Fruit fly (Drosophila melanogaster) whole organism, embryonic: Measurements from ENCODE around the gene CheA29a.
A peak's percentile ranks its signal among the peaks of the same experiment; 100 is the strongest.

Source experiments
- Bdp1 ChIP-seq: fragments of 200-800 bp; sonication (Bioruptor generic); optimal IDR thresholded peaks from 3 replicates; lab custom pipeline; 2016; ENCODE audit warnings: missing biosample characterization, missing genetic modification characterization
- Blimp-1 ChIP-seq: fragments of 200-800 bp; sonication (Bioruptor generic); optimal IDR thresholded peaks from 3 replicates; lab custom pipeline; 2018; ENCODE audit warnings: missing biosample characterization, missing genetic modification characterization, mild to moderate bottlenecking, moderate library complexity, missing genetic modification reagents
- CG10431 ChIP-seq: fragments of 200-800 bp; sonication (Bioruptor generic); optimal IDR thresholded peaks from 3 replicates; lab custom pipeline; 2018; ENCODE audit warnings: missing biosample characterization, mild to moderate bottlenecking, missing genetic modification characterization
- CG10979 ChIP-seq: fragments of 200-800 bp; sonication (Bioruptor generic); optimal IDR thresholded peaks from 2 replicates; lab custom pipeline; 2018; ENCODE audit warnings: missing biosample characterization, mild to moderate bottlenecking, missing genetic modification characterization, moderate library complexity
- CG11504 ChIP-seq: fragments of 200-800 bp; sonication (Bioruptor generic); optimal IDR thresholded peaks from 3 replicates; lab custom pipeline; 2019; ENCODE audit warnings: missing biosample characterization, mild to moderate bottlenecking, missing genetic modification characterization, moderate library complexity
- CG11723 ChIP-seq: fragments of 200-800 bp; sonication (Bioruptor generic); optimal IDR thresholded peaks from 2 replicates; lab custom pipeline; 2017; ENCODE audit warnings: missing biosample characterization, mild to moderate bottlenecking, missing genetic modification characterization
- CG12071 ChIP-seq: fragments of 200-800 bp; sonication (Bioruptor generic); optimal IDR thresholded peaks from 3 replicates; lab custom pipeline; 2018; ENCODE audit warnings: missing biosample characterization, mild to moderate bottlenecking, missing genetic modification characterization
- CG13123 ChIP-seq: fragments of 200-800 bp; sonication (Bioruptor generic); optimal IDR thresholded peaks from 2 replicates; lab custom pipeline; 2016; ENCODE audit warnings: missing biosample characterization, missing genetic modification characterization
- CG13894 ChIP-seq: fragments of 200-800 bp; sonication (Bioruptor generic); optimal IDR thresholded peaks from 3 replicates; lab custom pipeline; 2018; ENCODE audit warnings: missing biosample characterization, mild to moderate bottlenecking, missing genetic modification characterization, moderate library complexity
- CG17802 ChIP-seq: fragments of 200-800 bp; sonication (Bioruptor generic); optimal IDR thresholded peaks from 2 replicates; lab custom pipeline; 2018; ENCODE audit warnings: missing biosample characterization, mild to moderate bottlenecking, missing genetic modification characterization, moderate library complexity
- CG17829 ChIP-seq: fragments of 200-800 bp; optimal IDR thresholded peaks from 2 replicates; lab custom pipeline; 2019; ENCODE audit warnings: missing biosample characterization, mild to moderate bottlenecking, missing genetic modification characterization, moderate library complexity
- CG2889 ChIP-seq: fragments of 200-800 bp; sonication (Bioruptor generic); IDR thresholded peaks from 3 replicates; pipeline ENCODE4 v1.3.6; 2022; ENCODE audit warnings: missing biosample characterization, missing genetic modification characterization
- CG3281 ChIP-seq: fragments of 200-800 bp; sonication (Bioruptor generic); optimal IDR thresholded peaks from 3 replicates; lab custom pipeline; 2017; ENCODE audit warnings: missing biosample characterization, mild to moderate bottlenecking, missing genetic modification characterization
- CG34224 ChIP-seq: fragments of 200-800 bp; sonication (Bioruptor generic); IDR thresholded peaks from 3 replicates; pipeline ENCODE4 v1.3.6; 2022; ENCODE audit warnings: missing biosample characterization, missing genetic modification characterization; ENCODE audit not compliant: partially characterized antibody
- CG34422 ChIP-seq: fragments of 200-800 bp; sonication (Bioruptor generic); IDR thresholded peaks from 3 replicates; pipeline ENCODE4 v1.3.6; 2022; ENCODE audit warnings: missing biosample characterization, missing genetic modification characterization
- CG3847 ChIP-seq: fragments of 200-800 bp; sonication (Bioruptor generic); IDR thresholded peaks from 2 replicates; pipeline ENCODE4 v1.3.6; 2022; ENCODE audit warnings: missing biosample characterization, missing genetic modification characterization
- CG4328 ChIP-seq: fragments of 200-800 bp; sonication (Bioruptor generic); optimal IDR thresholded peaks from 3 replicates; lab custom pipeline; 2017; ENCODE audit warnings: missing biosample characterization, missing genetic modification reagents, missing genetic modification characterization
- CG4424 ChIP-seq: fragments of 200-800 bp; sonication (Bioruptor generic); optimal IDR thresholded peaks from 3 replicates; lab custom pipeline; 2016; ENCODE audit warnings: missing biosample characterization, missing genetic modification characterization
- CG5180 ChIP-seq: fragments of 200-800 bp; sonication (Bioruptor generic); optimal IDR thresholded peaks from 3 replicates; lab custom pipeline; 2017; ENCODE audit warnings: missing biosample characterization, missing genetic modification characterization, mild to moderate bottlenecking, moderate library complexity, missing genetic modification reagents
- CG6254 ChIP-seq: fragments of 200-800 bp; sonication (Bioruptor generic); optimal IDR thresholded peaks from 3 replicates; lab custom pipeline; 2017; ENCODE audit warnings: mild to moderate bottlenecking, missing biosample characterization, missing genetic modification reagents, missing genetic modification characterization
- CG7357 ChIP-seq: fragments of 200-800 bp; sonication (Bioruptor generic); IDR thresholded peaks from 3 replicates; pipeline ENCODE4 v1.3.6; 2022; ENCODE audit warnings: missing biosample characterization, missing genetic modification characterization
- CG7372 ChIP-seq: fragments of 200-800 bp; sonication (Bioruptor generic); IDR thresholded peaks from 2 replicates; pipeline ENCODE4 v1.3.6; 2022; ENCODE audit warnings: missing biosample characterization, missing genetic modification characterization
- CG7556 ChIP-seq: fragments of 200-800 bp; sonication (Bioruptor generic); optimal IDR thresholded peaks from 2 replicates; lab custom pipeline; 2017; ENCODE audit warnings: missing biosample characterization, mild to moderate bottlenecking, missing genetic modification characterization
- CG8281 ChIP-seq: fragments of 200-800 bp; sonication (Bioruptor generic); optimal IDR thresholded peaks from 2 replicates; lab custom pipeline; 2018; ENCODE audit warnings: missing biosample characterization, mild to moderate bottlenecking, missing genetic modification characterization, moderate library complexity
- CG8944 ChIP-seq: fragments of 200-800 bp; sonication (Bioruptor generic); optimal IDR thresholded peaks from 3 replicates; lab custom pipeline; 2016; ENCODE audit warnings: missing biosample characterization, missing genetic modification characterization
- CG9817 ChIP-seq: fragments of 200-800 bp; sonication (Bioruptor generic); optimal IDR thresholded peaks from 2 replicates; lab custom pipeline; 2018; ENCODE audit warnings: missing biosample characterization, mild to moderate bottlenecking, missing genetic modification characterization, moderate library complexity
- HLH4C ChIP-seq: fragments of 200-800 bp; sonication (Bioruptor generic); IDR thresholded peaks from 3 replicates; pipeline ENCODE4 v1.3.6; 2022; ENCODE audit warnings: missing biosample characterization, missing genetic modification characterization; ENCODE audit not compliant: partially characterized antibody
- Hsf ChIP-seq: fragments of 200-800 bp; sonication (Bioruptor generic); optimal IDR thresholded peaks from 3 replicates; lab custom pipeline; 2016; ENCODE audit warnings: missing biosample characterization, missing genetic modification characterization
- Jarid2 ChIP-seq: fragments of 200-800 bp; sonication (Bioruptor generic); optimal IDR thresholded peaks from 3 replicates; lab custom pipeline; 2017; ENCODE audit warnings: mild to moderate bottlenecking, missing biosample characterization, missing genetic modification reagents, missing genetic modification characterization
- NC2α ChIP-seq: fragments of 200-800 bp; sonication (Bioruptor generic); optimal IDR thresholded peaks from 2 replicates; lab custom pipeline; 2016; ENCODE audit warnings: missing biosample characterization, missing genetic modification characterization
- Usf ChIP-seq: fragments of 200-800 bp; sonication (Bioruptor generic); optimal IDR thresholded peaks from 2 replicates; lab custom pipeline; 2017; ENCODE audit warnings: missing genotype, missing biosample characterization, missing genetic modification characterization
- Vsx1 ChIP-seq: fragments of 200-800 bp; sonication (Bioruptor generic); optimal IDR thresholded peaks from 2 replicates; lab custom pipeline; 2017; ENCODE audit warnings: missing biosample characterization, mild to moderate bottlenecking, missing genetic modification characterization, missing genetic modification reagents
- ash1 ChIP-seq: fragments of 200-800 bp; sonication (Bioruptor generic); optimal IDR thresholded peaks from 2 replicates; lab custom pipeline; 2018; ENCODE audit warnings: missing biosample characterization, mild to moderate bottlenecking, missing genetic modification characterization
- bowl ChIP-seq: fragments of 200-800 bp; sonication (Bioruptor generic); IDR thresholded peaks from 2 replicates; pipeline ENCODE4 v1.3.6; 2022; ENCODE audit warnings: missing biosample characterization, missing genetic modification characterization
- bsh ChIP-seq, 2 experiments: fragments of 200-800 bp; sonication (Bioruptor generic); optimal IDR thresholded peaks; 2 replicates each; lab custom pipeline; 2017 to 2018; ENCODE audit warnings: mild to moderate bottlenecking in 2 of 2, missing biosample characterization in 2 of 2, missing genetic modification characterization in 2 of 2, moderate library complexity in 1 of 2
- chm ChIP-seq: fragments of 200-800 bp; sonication (Bioruptor generic); IDR thresholded peaks from 2 replicates; pipeline ENCODE4 v1.3.6; 2022; ENCODE audit warnings: missing biosample characterization, missing genetic modification characterization
- dmrt11E ChIP-seq: fragments of 200-800 bp; sonication (Bioruptor generic); optimal IDR thresholded peaks from 3 replicates; lab custom pipeline; 2018; ENCODE audit warnings: missing biosample characterization, mild to moderate bottlenecking, missing genetic modification characterization, moderate library complexity
- dpn ChIP-seq, 2 experiments: fragments of 200-800 bp; sonication (Bioruptor generic); optimal IDR thresholded peaks; 3 replicates each; lab custom pipeline; 2016; ENCODE audit warnings: missing biosample characterization in 2 of 2, missing genetic modification characterization in 2 of 2
- fd64A ChIP-seq: fragments of 200-800 bp; sonication (Bioruptor generic); optimal IDR thresholded peaks from 3 replicates; lab custom pipeline; 2018; ENCODE audit warnings: missing biosample characterization, mild to moderate bottlenecking, missing genetic modification characterization
- grau ChIP-seq: fragments of 200-800 bp; optimal IDR thresholded peaks from 3 replicates; lab custom pipeline; 2019; ENCODE audit warnings: missing biosample characterization, mild to moderate bottlenecking, missing genetic modification characterization, moderate library complexity
- ham ChIP-seq: fragments of 200-800 bp; sonication (Bioruptor generic); IDR thresholded peaks from 2 replicates; pipeline ENCODE4 v1.3.6; 2022; ENCODE audit warnings: missing biosample characterization, missing genetic modification characterization
- nom ChIP-seq: fragments of 200-800 bp; sonication (Bioruptor generic); optimal IDR thresholded peaks from 2 replicates; lab custom pipeline; 2017; ENCODE audit warnings: missing biosample characterization, missing genetic modification characterization, mild to moderate bottlenecking, moderate library complexity, missing genetic modification reagents
- prd ChIP-seq, 3 experiments: fragments of >200 bp in 2 of 3; fragments of 200-800 bp in 1 of 3; sonication (Bioruptor generic) in 1 of 3; optimal IDR thresholded peaks in 2 of 3; IDR thresholded peaks in 1 of 3; 2 replicates in 2 of 3; 3 replicates in 1 of 3; pipeline versions ENCODE4 v1.3.6 to Lab custom; 2017 to 2022; ENCODE audit warnings: missing biosample characterization in 1 of 3, missing genetic modification characterization in 1 of 3
- pzg ChIP-seq: fragments of 200-800 bp; sonication (Bioruptor generic); optimal IDR thresholded peaks from 3 replicates; lab custom pipeline; 2018; ENCODE audit warnings: missing biosample characterization, mild to moderate bottlenecking, missing genetic modification characterization, moderate library complexity
- sima ChIP-seq: fragments of 200-800 bp; sonication (Bioruptor generic); optimal IDR thresholded peaks from 2 replicates; lab custom pipeline; 2016; ENCODE audit warnings: missing biosample characterization, missing genetic modification characterization
- tx ChIP-seq: fragments of 200-800 bp; sonication (Bioruptor generic); optimal IDR thresholded peaks from 2 replicates; lab custom pipeline; 2016; ENCODE audit warnings: missing biosample characterization, missing genetic modification characterization
- wek ChIP-seq: fragments of 200-800 bp; sonication (Bioruptor generic); optimal IDR thresholded peaks from 3 replicates; lab custom pipeline; 2018; ENCODE audit warnings: missing biosample characterization, mild to moderate bottlenecking, missing genetic modification characterization, moderate library complexity
- wor ChIP-seq: fragments of 200-800 bp; sonication (Bioruptor generic); IDR thresholded peaks from 2 replicates; pipeline ENCODE4 v1.3.6; 2022; ENCODE audit warnings: missing biosample characterization, missing genetic modification characterization
- yki ChIP-seq: fragments of >200 bp; optimal IDR thresholded peaks from 3 replicates; lab custom pipeline; 2018

Gene CheA29a

DNA sequence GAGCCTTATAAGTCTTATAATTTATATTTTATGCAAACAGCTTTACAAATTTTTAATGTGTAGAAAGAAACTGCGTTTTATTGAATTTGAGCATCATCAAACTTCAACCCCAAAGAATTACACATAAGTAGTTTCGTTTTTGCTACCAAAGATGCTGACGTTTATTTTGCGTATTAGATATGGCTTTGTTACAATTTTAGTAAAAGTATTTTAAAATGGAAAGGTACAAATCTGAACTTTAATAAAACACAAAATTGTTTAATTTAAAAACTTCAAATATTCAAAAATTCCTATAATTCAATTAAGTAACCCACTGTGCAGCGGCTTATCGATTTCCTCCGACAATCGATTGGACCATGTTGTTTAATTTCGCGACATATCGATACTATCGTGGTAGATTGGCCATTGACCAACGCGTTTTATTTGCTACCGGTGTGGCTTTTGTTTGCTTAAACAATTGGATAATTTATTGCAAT, 13.0 kb upstream of the CheA29a start, which contains the start of gene prg (continued):
- no peak for TF ChIP-seq prd (optimal IDR thresholded peaks at IDR 0.05; lab: Kevin White, UChicago)
- no peak; the same call in 2 of the 3 replicates for TF ChIP-seq prd (GFP tag; IDR thresholded peaks at IDR 0.05; lab: Robert Waterston, UW)
- TF ChIP-seq dpn (GFP tag; optimal IDR thresholded peaks at IDR 0.05; lab: Kevin White, UChicago) = peak; percentile 33 to 70
- no peak for TF ChIP-seq wek (GFP tag; lab: Kevin White, UChicago)
- peak; percentile 28; the same call in 1 of the 2 replicates for TF ChIP-seq CG7372 (GFP tag; lab: Robert Waterston, UW)
- TF ChIP-seq CG10979 (tag; lab: Kevin White, UChicago) = peak; percentile 67
- TF ChIP-seq bowl (GFP tag; lab: Robert Waterston, UW) = no peak; the same call in 1 of the 2 replicates
- TF ChIP-seq CG17802 (tag; lab: Kevin White, UChicago) = no peak
- peak; percentile 97 for TF ChIP-seq HLH4C (GFP tag; lab: Robert Waterston, UW)
- TF ChIP-seq CG4328 = peak; percentile 47
- TF ChIP-seq Hsf = peak; percentile 79
- peak; percentile 79 for TF ChIP-seq CG11504 (tag; lab: Kevin White, UChicago)
- peak; percentile 7 to 58 for TF ChIP-seq bsh (GFP tag; optimal IDR thresholded peaks at IDR 0.05; lab: Kevin White, UChicago)
- TF ChIP-seq Vsx1 (GFP tag; lab: Kevin White, UChicago) = peak; percentile 31
- no peak for TF ChIP-seq yki (lab: Kevin White, UChicago)
- TF ChIP-seq Bdp1 = no peak
- no peak for TF ChIP-seq Jarid2 (GFP tag; lab: Kevin White, UChicago)
- TF ChIP-seq CG8281 (tag; lab: Kevin White, UChicago) = peak; percentile 26
- TF ChIP-seq CG6254 (GFP tag; lab: Kevin White, UChicago) = no peak
- TF ChIP-seq CG3281 (GFP tag; lab: Kevin White, UChicago) = peak; percentile 73
- TF ChIP-seq CG11723 = peak; percentile 21
- TF ChIP-seq CG34224 (GFP tag; lab: Robert Waterston, UW) = peak; percentile 99
- TF ChIP-seq wor = no peak
- no peak for TF ChIP-seq CG7357 (GFP tag; lab: Robert Waterston, UW)
- TF ChIP-seq Usf (GFP tag; lab: Kevin White, UChicago) = no peak
- TF ChIP-seq grau (tag; lab: Kevin White, UChicago) = peak; percentile 78
- TF ChIP-seq dmrt11E = peak; percentile 51
- TF ChIP-seq sima = no peak
- peak; percentile 55 for TF ChIP-seq CG13123
- no peak for TF ChIP-seq nom (GFP tag; lab: Kevin White, UChicago)
- TF ChIP-seq CG5180 (GFP tag; lab: Kevin White, UChicago) = peak; percentile 57
- peak; percentile 59 for TF ChIP-seq CG9817 (tag; lab: Kevin White, UChicago)
- TF ChIP-seq CG7556 (GFP tag; lab: Kevin White, UChicago) = peak; percentile 70
- TF ChIP-seq ash1 (GFP tag; lab: Kevin White, UChicago) = no peak
- peak; percentile 13 for TF ChIP-seq CG4424
- TF ChIP-seq CG12071 (GFP tag; lab: Kevin White, UChicago) = no peak
- no peak; the same call in 1 of the 2 replicates for TF ChIP-seq chm (GFP tag; lab: Robert Waterston, UW)
- peak; percentile 62 for TF ChIP-seq Blimp-1 (GFP tag; lab: Kevin White, UChicago)
- TF ChIP-seq CG13894 (tag; lab: Kevin White, UChicago) = peak; percentile 53
- TF ChIP-seq fd64A (GFP tag; lab: Kevin White, UChicago) = no peak
- peak; percentile 59 for TF ChIP-seq pzg (GFP tag; lab: Kevin White, UChicago)
- peak; percentile 29; the same call in 1 of the 3 replicates for TF ChIP-seq CG34422 (GFP tag; lab: Robert Waterston, UW)
- TF ChIP-seq CG8944 = peak; percentile 35
- TF ChIP-seq CG10431 (GFP tag; lab: Kevin White, UChicago) = peak; percentile 51
- TF ChIP-seq tx (GFP tag; lab: Kevin White, UChicago) = peak; percentile 35
- peak; percentile 63 for TF ChIP-seq CG3847 (GFP tag; lab: Robert Waterston, UW)
- TF ChIP-seq CG2889 (GFP tag; lab: Robert Waterston, UW) = no peak
- TF ChIP-seq CG17829 (tag; lab: Kevin White, UChicago) = peak; percentile 55
- TF ChIP-seq ham (GFP tag; lab: Robert Waterston, UW) = no peak
- TF ChIP-seq NC2α (GFP tag; lab: Kevin White, UChicago) = peak; percentile 42
